Worm (Caenorhabditis elegans): Measurements from ENCODE around the gene gpd-2.
A peak's percentile ranks its signal among the peaks of the same experiment; 100 is the strongest.

Gene gpd-2

DNA sequence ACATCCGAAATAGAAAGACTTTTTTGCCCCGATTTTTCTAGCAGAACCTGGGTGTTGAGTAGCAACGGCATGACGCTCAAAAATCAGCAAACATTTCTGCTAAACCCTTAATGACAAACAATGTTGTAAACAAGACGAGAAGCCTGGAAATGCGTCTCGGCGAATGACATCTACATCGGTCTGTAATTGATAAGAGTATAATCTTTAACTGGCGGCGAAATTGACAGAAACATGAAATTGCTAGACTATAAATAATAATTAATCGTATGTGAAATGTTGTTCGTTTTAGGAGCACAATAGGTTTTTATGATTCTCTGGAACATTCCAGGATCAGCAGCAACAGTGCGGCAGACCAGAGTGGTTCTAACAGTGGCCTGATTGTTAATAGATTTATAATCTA, 27.2 kb upstream of the gpd-2 start:
- TF ChIP-seq elt-2 (tag; optimal IDR thresholded peaks at IDR 0.05), result no peak
- TF ChIP-seq madf-2 (tag; optimal IDR thresholded peaks at IDR 0.05), result no peak
- no peak for TF ChIP-seq pha-2 (tag; optimal IDR thresholded peaks at IDR 0.05)
- no peak for TF ChIP-seq unc-55 (GFP tag; optimal IDR thresholded peaks at IDR 0.05)
- no peak for TF ChIP-seq hlh-15 (tag; optimal IDR thresholded peaks at IDR 0.05)
- no peak for TF ChIP-seq ceh-19 (GFP tag; optimal IDR thresholded peaks at IDR 0.05)
- TF ChIP-seq ets-4 (tag; optimal IDR thresholded peaks at IDR 0.05), result no peak
- TF ChIP-seq dve-1 (tag; optimal IDR thresholded peaks at IDR 0.05), result no peak
- no peak for TF ChIP-seq ceh-9 (tag; optimal IDR thresholded peaks at IDR 0.05)
- no peak for TF ChIP-seq eyg-1 (tag; optimal IDR thresholded peaks at IDR 0.05)
- no peak for TF ChIP-seq ttx-3 (tag; optimal IDR thresholded peaks at IDR 0.05)
- no peak for TF ChIP-seq ceh-24 (tag; optimal IDR thresholded peaks at IDR 0.05)
- TF ChIP-seq ceh-31 (tag; optimal IDR thresholded peaks at IDR 0.05), result no peak

DNA sequence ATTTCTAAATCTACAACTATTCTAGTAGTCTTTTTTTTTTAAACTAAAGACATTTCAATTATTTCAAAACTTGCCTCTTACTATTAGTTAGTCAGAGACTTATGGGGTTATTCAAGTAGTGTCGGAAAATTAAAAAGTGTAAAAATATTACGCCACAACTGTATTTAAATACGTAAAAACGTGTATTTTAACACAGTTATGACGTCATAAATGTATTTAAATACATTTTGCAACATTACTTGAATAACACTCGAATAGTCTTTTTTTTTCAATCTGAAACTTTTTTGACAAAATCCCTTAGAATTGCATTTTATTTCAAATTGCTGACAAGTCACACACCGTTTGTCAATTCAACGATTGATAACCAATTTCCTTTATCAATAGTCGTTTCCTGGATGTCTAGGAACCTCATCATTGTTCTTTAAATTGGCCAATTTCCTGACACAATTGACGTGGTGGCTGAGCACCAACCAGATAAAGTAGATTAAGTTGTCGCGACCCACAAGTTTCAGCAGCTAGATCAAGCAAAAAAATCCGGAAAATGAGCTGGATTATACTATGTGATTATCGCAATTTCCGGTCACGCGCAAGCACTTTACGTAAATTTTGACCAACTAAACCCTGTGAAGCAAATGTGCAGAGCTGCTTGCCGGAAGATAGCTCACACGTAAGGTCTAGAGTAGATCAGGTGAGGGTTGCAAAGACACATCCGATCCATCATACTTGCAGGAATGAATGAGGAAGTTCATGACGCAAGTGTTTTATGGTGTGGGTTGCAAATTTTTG, 25.2 kb upstream of the gpd-2 start:
- no peak for TF ChIP-seq che-1 (tag; optimal IDR thresholded peaks at IDR 0.05)

DNA sequence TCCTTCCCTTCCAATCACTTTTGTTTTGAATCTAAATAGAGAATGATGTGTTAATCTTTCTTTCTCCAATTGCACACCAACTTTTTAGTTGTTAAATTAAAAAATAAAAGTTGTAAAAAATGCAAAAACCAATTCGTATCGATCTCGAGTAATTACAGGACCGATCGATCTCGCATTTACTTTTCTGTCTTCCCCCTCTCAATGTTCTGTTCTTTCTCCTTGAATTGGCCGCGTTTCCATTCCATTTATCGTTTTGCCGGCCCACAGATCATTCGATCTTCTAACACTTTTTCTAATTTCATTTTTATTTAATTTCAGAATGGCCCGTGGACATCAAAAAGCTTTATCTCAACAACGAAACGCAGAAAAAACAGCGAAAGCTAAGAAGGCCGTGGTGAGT, 20.7 kb upstream of the gpd-2 start, which contains the start of gene K10B3.1:
Gene K10B3.1 (plus strand): TSS at position 301 of the 400 bp plus-strand sequence.
- no peak for TF ChIP-seq ceh-19 (GFP tag; optimal IDR thresholded peaks at IDR 0.05)
- TF ChIP-seq ceh-2 (tag; optimal IDR thresholded peaks at IDR 0.05), result no peak
- no peak for TF ChIP-seq fkh-6 (tag; optimal IDR thresholded peaks at IDR 0.05)
- no peak for TF ChIP-seq lim-6 (tag; optimal IDR thresholded peaks at IDR 0.05)
- TF ChIP-seq Y22D7AL.16 (tag; optimal IDR thresholded peaks at IDR 0.05), result no peak
- TF ChIP-seq C08G9.2 (tag; optimal IDR thresholded peaks at IDR 0.05), result no peak
- no peak for TF ChIP-seq elt-2 (tag; optimal IDR thresholded peaks at IDR 0.05)
- no peak for TF ChIP-seq ceh-6 (GFP tag; optimal IDR thresholded peaks at IDR 0.05)
- TF ChIP-seq fax-1 (tag; optimal IDR thresholded peaks at IDR 0.05), result no peak
- no peak for TF ChIP-seq ahr-1 (tag; optimal IDR thresholded peaks at IDR 0.05)
- TF ChIP-seq ceh-45 (GFP tag; IDR thresholded peaks at IDR 0.05), result no peak
- no peak for TF ChIP-seq pag-3 (tag; optimal IDR thresholded peaks at IDR 0.05; ENCODE audit: borderline replicate concordance)
- TF ChIP-seq pat-9 (tag; optimal IDR thresholded peaks at IDR 0.05), result no peak
- no peak for TF ChIP-seq dmd-4 (tag; optimal IDR thresholded peaks at IDR 0.05; ENCODE audit: borderline replicate concordance)
- TF ChIP-seq zip-5 (tag; optimal IDR thresholded peaks at IDR 0.05), result no peak
- no peak for TF ChIP-seq ztf-16 (tag; optimal IDR thresholded peaks at IDR 0.05)

DNA sequence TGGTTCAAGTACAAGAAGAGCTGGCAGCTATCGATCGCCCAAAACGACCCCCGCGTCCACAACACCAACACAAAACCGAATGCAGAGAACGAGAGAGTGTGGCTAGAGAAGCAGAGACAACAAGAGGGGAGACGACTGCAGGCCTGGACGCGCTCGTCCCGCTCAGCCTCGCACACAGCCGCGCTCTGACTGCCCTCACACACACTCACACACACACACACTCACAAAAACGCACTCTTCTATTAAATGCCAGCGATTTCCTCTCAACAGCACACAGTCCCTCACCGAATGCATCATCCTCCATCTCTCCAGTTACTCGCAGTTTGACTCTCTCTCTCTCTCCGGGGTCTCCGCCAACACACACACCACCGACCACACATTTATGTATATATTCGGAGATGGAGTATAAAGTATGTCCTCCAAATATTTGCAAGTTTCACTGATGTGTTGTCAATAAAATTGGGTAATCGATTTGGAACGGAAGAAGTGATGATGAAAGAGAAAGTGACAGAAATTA, 13.2 kb upstream of the gpd-2 start:
- peak; percentile 65 for TF ChIP-seq lim-6 (tag; optimal IDR thresholded peaks at IDR 0.05)
- TF ChIP-seq unc-55 (GFP tag; optimal IDR thresholded peaks at IDR 0.05), result peak; percentile 95
- TF ChIP-seq ets-4 (tag; optimal IDR thresholded peaks at IDR 0.05), result peak; percentile 57
- TF ChIP-seq dmd-4 (tag; optimal IDR thresholded peaks at IDR 0.05; ENCODE audit: borderline replicate concordance), result peak; percentile 77
- TF ChIP-seq rnt-1 (tag; optimal IDR thresholded peaks at IDR 0.05), result peak; percentile 88
- no peak for TF ChIP-seq elt-4 (tag; optimal IDR thresholded peaks at IDR 0.05)
- TF ChIP-seq sox-2 (GFP tag; IDR thresholded peaks at IDR 0.05), result peak; percentile 16; the same call in 1 of the 2 replicates
- TF ChIP-seq pat-9 (tag; optimal IDR thresholded peaks at IDR 0.05), result peak; percentile 62
- peak; percentile 97 for TF ChIP-seq nfya-1 (tag; optimal IDR thresholded peaks at IDR 0.05)
- TF ChIP-seq T23F11.4 (GFP tag; optimal IDR thresholded peaks at IDR 0.05), result peak; percentile 72
- peak; percentile 19 for TF ChIP-seq pha-2 (tag; optimal IDR thresholded peaks at IDR 0.05)
- TF ChIP-seq hlh-6 (tag; optimal IDR thresholded peaks at IDR 0.05), result peak; percentile 80
- no peak for TF ChIP-seq ceh-24 (tag; optimal IDR thresholded peaks at IDR 0.05)
- TF ChIP-seq mec-3 (tag; optimal IDR thresholded peaks at IDR 0.05; ENCODE audit: borderline replicate concordance), result no peak
- no peak for TF ChIP-seq lin-11 (tag; optimal IDR thresholded peaks at IDR 0.05)
- TF ChIP-seq elt-2 (tag; optimal IDR thresholded peaks at IDR 0.05), result peak; percentile 55
- peak; percentile 76 for TF ChIP-seq F13H6.1 (tag; optimal IDR thresholded peaks at IDR 0.05)
- TF ChIP-seq pax-1 (tag; optimal IDR thresholded peaks at IDR 0.05), result no peak
- TF ChIP-seq fax-1 (tag; optimal IDR thresholded peaks at IDR 0.05), result peak; percentile 43
- no peak for TF ChIP-seq ceh-9 (tag; optimal IDR thresholded peaks at IDR 0.05)
- TF ChIP-seq che-1 (tag; optimal IDR thresholded peaks at IDR 0.05), result peak; percentile 55
- peak; percentile 99 for TF ChIP-seq ceh-31 (tag; optimal IDR thresholded peaks at IDR 0.05)
- peak; percentile 75 for TF ChIP-seq ceh-14 (tag; optimal IDR thresholded peaks at IDR 0.05)
- peak; percentile 93 for TF ChIP-seq pros-1 (tag; optimal IDR thresholded peaks at IDR 0.05)
- peak; percentile 51 for TF ChIP-seq pqm-1 (tag; optimal IDR thresholded peaks at IDR 0.05)
- TF ChIP-seq Y22D7AL.16 (tag; optimal IDR thresholded peaks at IDR 0.05), result peak; percentile 42
- peak; percentile 47 for TF ChIP-seq C08G9.2 (tag; optimal IDR thresholded peaks at IDR 0.05)
- peak; percentile 65 for TF ChIP-seq ceh-48 (tag; optimal IDR thresholded peaks at IDR 0.05)
- no peak for TF ChIP-seq npax-4 (tag; optimal IDR thresholded peaks at IDR 0.05)
- no peak for TF ChIP-seq zip-5 (tag; optimal IDR thresholded peaks at IDR 0.05)
- peak; percentile 59 for TF ChIP-seq eyg-1 (tag; optimal IDR thresholded peaks at IDR 0.05)
